Worm (Caenorhabditis elegans) whole organism, L1 larva: Measurements from ENCODE around the gene Y37D8A.26.

Experiments used
- C16A3.4 ChIP-seq: fragments of 150-350 bp; optimal IDR thresholded peaks from 2 replicates; lab custom pipeline; 2014; ENCODE audit warnings: missing biosample characterization, missing genetic modification characterization
- F16B12.6 ChIP-seq: fragments of 150-350 bp; optimal IDR thresholded peaks from 2 replicates; lab custom pipeline; 2014; ENCODE audit warnings: missing biosample characterization, missing genetic modification characterization
- aha-1 ChIP-seq: fragments of 150-350 bp; optimal IDR thresholded peaks from 2 replicates; lab custom pipeline; 2014; ENCODE audit warnings: missing biosample characterization, missing genetic modification characterization
- alr-1 ChIP-seq: fragments of 200-800 bp; sonication (Bioruptor generic); optimal IDR thresholded peaks from 2 replicates; lab custom pipeline; 2018; ENCODE audit warnings: borderline replicate concordance, mild to moderate bottlenecking, missing genetic modification characterization, missing compliant biosample characterization
- ama-1 ChIP-seq: fragments of 150-350 bp; optimal IDR thresholded peaks from 2 replicates; lab custom pipeline; 2014
- blmp-1 ChIP-seq: fragments of 150-350 bp; optimal IDR thresholded peaks from 2 replicates; lab custom pipeline; 2014; ENCODE audit warnings: missing biosample characterization, missing genetic modification characterization
- ces-1 ChIP-seq: fragments of 150-350 bp; optimal IDR thresholded peaks from 2 replicates; lab custom pipeline; 2014; ENCODE audit warnings: missing biosample characterization, missing genetic modification reagents, missing genetic modification characterization
- dpl-1 ChIP-seq, 3 experiments: fragments of 150-350 bp in 2 of 3; sonication (generic microtip) in 1 of 3; optimal IDR thresholded peaks; 2 replicates each; lab custom pipeline; 2014 to 2017; ENCODE audit warnings: missing biosample characterization in 3 of 3, missing genetic modification characterization in 3 of 3, missing genetic modification reagents in 3 of 3
- efl-1 ChIP-seq, 4 experiments: fragments of 150-350 bp; optimal IDR thresholded peaks in 3 of 4; peaks in 1 of 4; 1 replicate in 1 of 4; 2 replicates in 3 of 4; lab custom pipeline; 2014; ENCODE audit warnings: missing biosample characterization in 2 of 4, missing genetic modification characterization in 2 of 4, missing genetic modification reagents in 2 of 4
- egl-13 ChIP-seq: sonication (generic microtip); optimal IDR thresholded peaks from 2 replicates; lab custom pipeline; 2016; ENCODE audit warnings: missing genotype, missing genetic modification reagents, missing genetic modification characterization, missing compliant biosample characterization
- egl-27 ChIP-seq, 2 experiments: fragments of 150-350 bp in 1 of 2; sonication (generic microtip); optimal IDR thresholded peaks; 3 replicates each; lab custom pipeline; 2017 to 2018; ENCODE audit warnings: missing biosample characterization in 2 of 2, missing genetic modification characterization in 2 of 2, missing genetic modification reagents in 2 of 2
- elt-3 ChIP-seq, 6 experiments: fragments of 150-350 bp in 1 of 6; sonication (generic microtip); optimal IDR thresholded peaks; 2 replicates each; lab custom pipeline; 2017 to 2018; ENCODE audit warnings: missing biosample characterization in 6 of 6, missing genetic modification characterization in 6 of 6, inconsistent platforms in 1 of 6
- fkh-10 ChIP-seq: sonication (generic microtip); optimal IDR thresholded peaks from 2 replicates; lab custom pipeline; 2017; ENCODE audit warnings: missing biosample characterization, missing genetic modification reagents, missing genetic modification characterization
- fkh-4 ChIP-seq: sonication (generic microtip); optimal IDR thresholded peaks from 2 replicates; lab custom pipeline; 2016; ENCODE audit warnings: missing compliant biosample characterization, missing genetic modification characterization, borderline replicate concordance
- fkh-8 ChIP-seq: sonication (generic microtip); optimal IDR thresholded peaks from 2 replicates; lab custom pipeline; 2016; ENCODE audit warnings: mild to moderate bottlenecking, missing genetic modification characterization, missing compliant biosample characterization
- irx-1 ChIP-seq: sonication (generic microtip); optimal IDR thresholded peaks from 2 replicates; lab custom pipeline; 2016; ENCODE audit warnings: missing genetic modification characterization, missing compliant biosample characterization
- isw-1 ChIP-seq: fragments of 200-800 bp; sonication (Bioruptor generic); IDR thresholded peaks from 2 replicates; pipeline ENCODE4 v1.3.6; 2022; ENCODE audit warnings: missing genetic modification characterization, missing compliant biosample characterization
- lin-14 ChIP-seq: fragments of 200-800 bp; sonication (Bioruptor generic); optimal IDR thresholded peaks from 2 replicates; lab custom pipeline; 2018; ENCODE audit warnings: mild to moderate bottlenecking, missing genetic modification characterization, moderate library complexity, missing compliant biosample characterization
- lin-35 ChIP-seq, 2 experiments: fragments of 150-350 bp; optimal IDR thresholded peaks; 2 replicates each; lab custom pipeline; 2014; ENCODE audit warnings: missing biosample characterization in 2 of 2, missing genetic modification characterization in 2 of 2, missing genetic modification reagents in 2 of 2
- lir-3 ChIP-seq: sonication (generic microtip); optimal IDR thresholded peaks from 2 replicates; lab custom pipeline; 2016; ENCODE audit warnings: mild to moderate bottlenecking, missing genetic modification characterization, moderate library complexity, missing compliant biosample characterization; ENCODE audit not compliant: poor library complexity
- lsy-2 ChIP-seq, 2 experiments: fragments of 150-350 bp; optimal IDR thresholded peaks; 2 replicates each; lab custom pipeline; 2014; ENCODE audit warnings: missing biosample characterization in 2 of 2, missing genetic modification characterization in 2 of 2
- mab-9 ChIP-seq: fragments of 200-800 bp; sonication (Bioruptor generic); IDR thresholded peaks from 2 replicates; pipeline ENCODE4 v1.3.6; 2022; ENCODE audit warnings: missing genetic modification reagents, missing genetic modification characterization, missing compliant biosample characterization
- mef-2 ChIP-seq: fragments of 150-350 bp; optimal IDR thresholded peaks from 2 replicates; lab custom pipeline; 2014; ENCODE audit warnings: missing biosample characterization, missing genetic modification characterization
- nhr-11 ChIP-seq: fragments of 150-350 bp; optimal IDR thresholded peaks from 2 replicates; lab custom pipeline; 2014; ENCODE audit warnings: missing biosample characterization, missing genetic modification characterization
- nhr-12 ChIP-seq: sonication (generic microtip); optimal IDR thresholded peaks from 2 replicates; lab custom pipeline; 2017; ENCODE audit warnings: missing biosample characterization, missing genetic modification characterization
- nhr-19 ChIP-seq: fragments of 200-800 bp; sonication (Bioruptor generic); conservative IDR thresholded peaks from 2 replicates; pipeline ENCODE4 v1.3.6; 2022; ENCODE audit warnings: missing genetic modification characterization, missing compliant biosample characterization
- nhr-20 ChIP-seq: sonication (generic microtip); optimal IDR thresholded peaks from 2 replicates; lab custom pipeline; 2016; ENCODE audit warnings: mild to moderate bottlenecking, missing genetic modification characterization, missing compliant biosample characterization
- nhr-237 ChIP-seq: fragments of 150-350 bp; optimal IDR thresholded peaks from 2 replicates; lab custom pipeline; 2014; ENCODE audit warnings: missing biosample characterization, missing genetic modification characterization
- nhr-47 ChIP-seq: sonication (generic microtip); optimal IDR thresholded peaks from 2 replicates; lab custom pipeline; 2016; ENCODE audit warnings: mild to moderate bottlenecking, missing genetic modification characterization, moderate library complexity, missing compliant biosample characterization
- nhr-77 ChIP-seq: fragments of 150-350 bp; optimal IDR thresholded peaks from 2 replicates; lab custom pipeline; 2014; ENCODE audit warnings: missing biosample characterization, missing genetic modification characterization
- nhr-84 ChIP-seq: sonication (generic microtip); optimal IDR thresholded peaks from 2 replicates; lab custom pipeline; 2017; ENCODE audit warnings: missing biosample characterization, missing genetic modification characterization
- nhr-85 ChIP-seq: sonication (generic microtip); peaks from one replicate; lab custom pipeline; 2016; ENCODE audit warnings: missing genetic modification characterization, inconsistent platforms, missing compliant biosample characterization
- nhr-90 ChIP-seq: sonication (generic microtip); optimal IDR thresholded peaks from 2 replicates; lab custom pipeline; 2016; ENCODE audit warnings: mild to moderate bottlenecking, missing genetic modification characterization, missing compliant biosample characterization; ENCODE audit not compliant: poor library complexity
- pqm-1 ChIP-seq: sonication (generic microtip); optimal IDR thresholded peaks from 3 replicates; lab custom pipeline; 2017; ENCODE audit warnings: missing biosample characterization, missing genetic modification characterization
- rnt-1 ChIP-seq: sonication (generic microtip); optimal IDR thresholded peaks from 2 replicates; lab custom pipeline; 2016; ENCODE audit warnings: mild to moderate bottlenecking, missing genetic modification characterization, moderate library complexity, missing compliant biosample characterization
- snpc-4 ChIP-seq: fragments of 150-350 bp; optimal IDR thresholded peaks from 2 replicates; lab custom pipeline; 2014; ENCODE audit warnings: missing biosample characterization, missing genetic modification characterization
- snu-23 ChIP-seq: sonication (generic microtip); optimal IDR thresholded peaks from 2 replicates; lab custom pipeline; 2016; ENCODE audit warnings: missing genetic modification characterization, missing compliant biosample characterization
- swsn-7 ChIP-seq: sonication (generic microtip); optimal IDR thresholded peaks from 2 replicates; lab custom pipeline; 2016; ENCODE audit warnings: missing genetic modification characterization, missing compliant biosample characterization
- tbx-2 ChIP-seq: sonication (generic microtip); optimal IDR thresholded peaks from 2 replicates; lab custom pipeline; 2016; ENCODE audit warnings: missing genetic modification characterization, missing compliant biosample characterization
- tlp-1 ChIP-seq: fragments of 150-350 bp; optimal IDR thresholded peaks from 2 replicates; lab custom pipeline; 2014; ENCODE audit warnings: missing biosample characterization, missing genetic modification characterization
- unc-30 ChIP-seq: sonication (generic microtip); optimal IDR thresholded peaks from 2 replicates; lab custom pipeline; 2017; ENCODE audit warnings: missing biosample characterization, missing genetic modification characterization
- unc-62 ChIP-seq: fragments of 150-350 bp; optimal IDR thresholded peaks from 2 replicates; lab custom pipeline; 2014; ENCODE audit warnings: missing biosample characterization, missing genetic modification reagents, missing genetic modification characterization
- ztf-11 ChIP-seq, 2 experiments: sonication (generic microtip); optimal IDR thresholded peaks; 2 replicates each; lab custom pipeline; 2016 to 2017; ENCODE audit warnings: missing genetic modification characterization in 2 of 2, missing biosample characterization in 1 of 2, missing compliant biosample characterization in 1 of 2

The Y37D8A.26 gene

DNA sequence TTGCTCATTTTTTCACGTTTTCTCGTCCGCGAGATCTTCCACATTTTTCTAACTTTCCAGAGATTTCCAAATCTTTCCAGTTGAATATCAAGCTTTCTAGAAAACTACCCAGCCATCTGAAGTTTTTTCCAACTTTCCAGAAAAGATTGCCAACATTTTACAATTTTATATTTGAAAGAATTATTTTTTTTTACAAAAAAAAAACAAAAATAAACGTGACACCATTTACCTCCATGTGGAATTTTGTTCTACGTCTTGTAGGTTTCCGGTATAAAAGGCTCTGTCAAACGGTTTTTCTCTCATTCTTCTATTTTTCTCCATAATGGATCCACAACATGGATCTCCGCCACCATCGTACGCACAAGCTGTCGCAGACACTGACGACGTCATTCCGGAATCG, 8.1 kb upstream of the Y37D8A.26 start, which contains the start of gene Y37D8A.8:
TSS of gene Y37D8A.8 (plus strand) at position 301 of the 400 bp plus-strand sequence.
- no peak for TF ChIP-seq isw-1 (GFP tag; lab: Robert Waterston, UW)
- no peak for TF ChIP-seq aha-1 (tag; lab: Kevin White, UChicago)
- TF ChIP-seq nhr-90 = no peak
- TF ChIP-seq dpl-1 (GFP tag; optimal IDR thresholded peaks at IDR 0.05; lab: Kevin White, UChicago) = no peak
- no peak for TF ChIP-seq rnt-1
- no peak for TF ChIP-seq nhr-77 (tag; lab: Kevin White, UChicago)
- no peak for TF ChIP-seq pqm-1 (tag; lab: Kevin White, UChicago)
- no peak for TF ChIP-seq C16A3.4 (tag; lab: Kevin White, UChicago)
- no peak for TF ChIP-seq swsn-7 (tag; lab: Kevin White, UChicago)
- no peak for TF ChIP-seq nhr-85
- no peak for TF ChIP-seq unc-30
- no peak for TF ChIP-seq unc-62 (GFP tag; lab: Kevin White, UChicago)
- TF ChIP-seq tlp-1 (tag; lab: Kevin White, UChicago) = no peak
- TF ChIP-seq lin-35 (GFP tag; optimal IDR thresholded peaks at IDR 0.05; lab: Kevin White, UChicago) = no peak

ce11 chrIII:12860119-12860518, 3.6 kb upstream of the Y37D8A.26 start:
- peak in 1 of 3 experiments; percentile 7 for TF ChIP-seq dpl-1 (GFP tag; optimal IDR thresholded peaks at IDR 0.05; lab: Kevin White, UChicago)
- no peak for TF ChIP-seq rnt-1
- no peak for TF ChIP-seq mab-9 (GFP tag; lab: Robert Waterston, UW)
- peak; percentile 80 for TF ChIP-seq nhr-85
- peak; percentile 28 for TF ChIP-seq snu-23 (GFP tag; lab: Kevin White, UChicago)
- peak; percentile 5 for TF ChIP-seq nhr-47 (tag; lab: Kevin White, UChicago)
- TF ChIP-seq elt-3 (tag; optimal IDR thresholded peaks at IDR 0.05; lab: Kevin White, UChicago) = peak in 1 of 6 experiments; percentile 16
- no peak for TF ChIP-seq nhr-11 (tag; lab: Kevin White, UChicago)
- no peak for TF ChIP-seq irx-1 (tag; lab: Kevin White, UChicago)
- TF ChIP-seq ztf-11 (tag; optimal IDR thresholded peaks at IDR 0.05; lab: Kevin White, UChicago) = no peak
- peak; percentile 54 for TF ChIP-seq lin-14 (GFP tag; lab: Kevin White, UChicago)
- no peak for TF ChIP-seq nhr-237 (tag; lab: Kevin White, UChicago)
- TF ChIP-seq tbx-2 (tag; lab: Kevin White, UChicago) = no peak
- TF ChIP-seq blmp-1 (tag; lab: Kevin White, UChicago) = peak; percentile 97
- TF ChIP-seq lsy-2 (tag; optimal IDR thresholded peaks at IDR 0.05; lab: Kevin White, UChicago) = peak in 1 of 2 experiments; percentile 14
- TF ChIP-seq, all 84 proteins: peak for 8

DNA sequence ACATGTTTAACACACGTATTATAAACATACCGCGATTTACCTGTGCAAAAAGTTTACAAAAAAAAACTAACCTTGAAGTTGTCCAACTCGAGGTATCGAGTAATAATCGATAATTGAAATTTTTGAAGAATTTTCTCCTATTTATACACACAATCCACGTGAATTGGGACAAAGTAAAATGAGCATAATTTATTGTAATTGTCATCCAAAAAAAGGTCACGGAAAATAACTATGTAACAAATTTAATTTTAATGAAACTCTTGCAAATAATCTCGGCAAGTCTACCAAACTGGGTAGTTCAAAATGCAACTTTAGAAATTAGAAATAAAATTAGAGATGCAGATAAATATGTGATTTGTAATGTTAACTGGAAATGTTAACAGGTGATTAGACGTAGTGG, 1.1 kb downstream of the Y37D8A.26 start, which contains the start of gene Y37D8A.5:
TSS of gene Y37D8A.5 (minus strand) at position 101 of the 400 bp plus-strand sequence.
- no peak for TF ChIP-seq snpc-4 (tag; lab: Kevin White, UChicago)
- no peak for TF ChIP-seq efl-1 (optimal IDR thresholded peaks at IDR 0.05; lab: Kevin White, UChicago)
- peak in 1 of 2 experiments; percentile 19 for TF ChIP-seq efl-1 (GFP tag; optimal IDR thresholded peaks at IDR 0.05 in 1 of 2; lab: Kevin White, UChicago)

DNA sequence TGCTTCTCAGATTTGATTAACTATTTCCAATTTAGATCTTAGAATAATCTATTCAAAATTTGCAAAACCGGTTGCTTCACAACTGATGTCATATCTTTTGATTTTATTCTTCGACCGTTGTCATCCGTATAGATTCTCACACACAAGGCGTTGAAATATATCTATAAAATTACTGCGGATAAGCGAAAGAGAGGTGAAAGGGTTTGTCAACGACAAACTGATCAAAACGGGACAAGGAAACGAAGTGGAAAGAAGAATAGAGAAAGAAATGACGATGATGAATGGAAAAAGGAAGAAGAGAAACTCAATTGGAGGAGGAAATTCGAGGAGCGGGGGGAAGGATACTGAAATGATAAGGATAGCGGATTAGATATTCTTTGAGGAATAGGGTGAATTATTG, 5.5 kb downstream of the Y37D8A.26 start:
- TF ChIP-seq ama-1 (lab: Kevin White, UChicago) (no peak), irx-1 (tag; lab: Kevin White, UChicago) (no peak), egl-27 (tag; optimal IDR thresholded peaks at IDR 0.05; lab: Kevin White, UChicago) (no peak), nhr-12 (tag; lab: Kevin White, UChicago) (no peak), ztf-11 (tag; optimal IDR thresholded peaks at IDR 0.05; lab: Kevin White, UChicago) (no peak), blmp-1 (tag; lab: Kevin White, UChicago) (peak; percentile 97), nhr-85 (no peak), lir-3 (tag; lab: Kevin White, UChicago) (no peak), mef-2 (tag; lab: Kevin White, UChicago) (no peak), alr-1 (tag; lab: Kevin White, UChicago) (no peak), egl-13 (no peak), elt-3 (tag; optimal IDR thresholded peaks at IDR 0.05; lab: Kevin White, UChicago) (peak in 4 of 6 experiments; percentile 30 to 68 (median 46)), fkh-10 (GFP tag; lab: Kevin White, UChicago) (no peak), efl-1 (optimal IDR thresholded peaks at IDR 0.05; lab: Kevin White, UChicago) (no peak), efl-1 (GFP tag; optimal IDR thresholded peaks at IDR 0.05 in 1 of 2; lab: Kevin White, UChicago) (no peak), nhr-84 (tag; lab: Kevin White, UChicago) (no peak), F16B12.6 (tag; lab: Kevin White, UChicago) (no peak), nhr-47 (tag; lab: Kevin White, UChicago) (no peak), ces-1 (GFP tag; lab: Kevin White, UChicago) (no peak), lin-14 (GFP tag; lab: Kevin White, UChicago) (peak; percentile 14), swsn-7 (tag; lab: Kevin White, UChicago) (no peak), nhr-19 (GFP tag; lab: Robert Waterston, UW) (no peak), rnt-1 (no peak), snpc-4 (tag; lab: Kevin White, UChicago) (no peak), aha-1 (tag; lab: Kevin White, UChicago) (no peak), fkh-8 (tag; lab: Kevin White, UChicago) (no peak), tlp-1 (tag; lab: Kevin White, UChicago) (no peak), fkh-4 (tag; lab: Kevin White, UChicago) (no peak), nhr-20 (tag; lab: Kevin White, UChicago) (peak; percentile 25)
